Worm (Caenorhabditis elegans): Measurements from ENCODE around the gene R02F11.2.

The R02F11.2 gene

DNA sequence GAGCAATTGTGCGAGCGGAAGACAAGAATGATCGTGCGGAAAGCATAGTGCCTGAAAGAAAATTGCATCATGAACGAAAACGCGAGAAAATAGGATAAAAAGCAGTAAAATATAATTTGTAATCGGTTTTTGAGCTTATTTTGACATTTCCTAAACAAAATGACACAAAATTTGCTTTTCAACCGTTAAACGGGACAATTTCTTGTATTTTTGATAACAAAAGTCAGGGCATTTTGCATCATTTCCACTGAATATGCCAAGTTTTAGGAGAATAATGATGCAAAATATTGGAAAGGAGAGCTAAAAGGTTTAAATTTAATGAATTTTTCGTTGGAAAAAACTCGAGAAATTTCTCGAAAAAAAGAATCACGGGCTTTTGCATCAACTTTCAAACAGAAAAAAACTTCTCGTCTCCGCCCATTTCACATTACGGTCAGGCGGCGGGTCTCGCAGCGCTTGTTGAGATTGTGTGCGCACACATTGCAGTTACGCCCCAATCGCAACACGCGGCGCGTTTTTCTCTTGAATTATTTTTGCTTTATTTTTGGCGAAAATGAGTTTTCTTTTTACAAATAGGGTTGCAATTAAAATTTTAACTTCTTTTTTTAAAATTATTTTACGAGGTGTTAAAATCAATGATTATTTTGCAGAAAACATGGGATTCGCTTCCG is 32.4 kb downstream of the R02F11.2 start, which contains the start of the genes hsp-6 and C37H5.5 (continued):
- TF ChIP-seq aly-2 (tag; optimal IDR thresholded peaks at IDR 0.05) (no peak), lin-13 (GFP tag; optimal IDR thresholded peaks at IDR 0.05) (peak; percentile 86), mxl-3 (GFP tag; optimal IDR thresholded peaks at IDR 0.05) (peak; percentile 24), mes-2 (tag; optimal IDR thresholded peaks at IDR 0.05; ENCODE audit: poor library complexity, severe bottlenecking) (peak; percentile 92), fkh-10 (GFP tag; optimal IDR thresholded peaks at IDR 0.05) (peak; percentile 73), egl-43 (GFP tag; IDR thresholded peaks at IDR 0.05) (no peak), fos-1 (tag; optimal IDR thresholded peaks at IDR 0.05) (no peak), Y105C5A.15 (GFP tag; IDR thresholded peaks at IDR 0.05) (0 out of 2 replicates have a peak, but pooled peaks have one; percentile 64), ztf-7 (tag; optimal IDR thresholded peaks at IDR 0.05) (peak; percentile 27), pha-4 (GFP tag; IDR thresholded peaks at IDR 0.05) (peak; percentile 70), pha-4 (tag; optimal IDR thresholded peaks at IDR 0.05) (no peak), nhr-102 (tag; optimal IDR thresholded peaks at IDR 0.05) (peak; percentile 59), skn-1 (tag; optimal IDR thresholded peaks at IDR 0.05) (no peak), lin-38 (GFP tag; IDR thresholded peaks at IDR 0.05) (peak; percentile 79), jun-1 (tag; optimal IDR thresholded peaks at IDR 0.05) (no peak), F44E2.7 (GFP tag; IDR thresholded peaks at IDR 0.05) (no peak), duxl-1 (tag; optimal IDR thresholded peaks at IDR 0.05; ENCODE audit: poor library complexity) (peak; percentile 40), nhr-76 (tag; optimal IDR thresholded peaks at IDR 0.05) (no peak), Y5F2A.4 (GFP tag; optimal IDR thresholded peaks at IDR 0.05) (no peak), set-16 (GFP tag; IDR thresholded peaks at IDR 0.05) (no peak), tag-97 (GFP tag; IDR thresholded peaks at IDR 0.05) (no peak), ZK546.5 (tag; optimal IDR thresholded peaks at IDR 0.05) (no peak), lin-29 (GFP tag; IDR thresholded peaks at IDR 0.05) (no peak), F10B5.3 (tag; optimal IDR thresholded peaks at IDR 0.05) (no peak), dpl-1 (GFP tag; optimal IDR thresholded peaks at IDR 0.05) (peak; percentile 69), spr-1 (tag; optimal IDR thresholded peaks at IDR 0.05) (peak; percentile 70), lin-39 (tag; optimal IDR thresholded peaks at IDR 0.05) (no peak), madf-9 (GFP tag; conservative IDR thresholded peaks at IDR 0.05) (0 out of 2 replicates have a peak, but pooled peaks have one; percentile 25), daf-8 (GFP tag; IDR thresholded peaks at IDR 0.05) (no peak), sdz-12 (GFP tag; optimal IDR thresholded peaks at IDR 0.05) (no peak), ama-1 (optimal IDR thresholded peaks at IDR 0.05) (peak; percentile 26), unc-39 (tag; optimal IDR thresholded peaks at IDR 0.05) (no peak), hif-1 (tag; optimal IDR thresholded peaks at IDR 0.05) (peak in 1 of 2 experiments; percentile 76), mdl-1 (tag; optimal IDR thresholded peaks at IDR 0.05) (peak in 1 of 2 experiments; percentile 78), zag-1 (tag; optimal IDR thresholded peaks at IDR 0.05) (no peak), lim-7 (GFP tag; IDR thresholded peaks at IDR 0.05) (no peak), ZK337.2 (GFP tag; IDR thresholded peaks at IDR 0.05) (0 out of 2 replicates have a peak, but pooled peaks have one; percentile 18), lin-15B (tag; optimal IDR thresholded peaks at IDR 0.05) (no peak), nhr-41 (GFP tag; IDR thresholded peaks at IDR 0.05) (no peak), tra-1 (GFP tag; IDR thresholded peaks at IDR 0.05) (no peak), nhr-48 (tag; optimal IDR thresholded peaks at IDR 0.05) (peak; percentile 50), nhr-42 (GFP tag; IDR thresholded peaks at IDR 0.05) (peak; percentile 64; the same call in 1 of the 2 replicates), nhr-25 (tag; optimal IDR thresholded peaks at IDR 0.05; ENCODE audit: borderline replicate concordance, insufficient read depth) (no peak), ceh-82 (tag; optimal IDR thresholded peaks at IDR 0.05) (no peak), spr-3 (GFP tag; optimal IDR thresholded peaks at IDR 0.05) (peak; percentile 7), egl-27 (tag; optimal IDR thresholded peaks at IDR 0.05) (no peak), mep-1 (tag; optimal IDR thresholded peaks at IDR 0.05) (peak; percentile 92), arid-1 (GFP tag; conservative IDR thresholded peaks at IDR 0.05) (peak; percentile 59; the same call in 1 of the 2 replicates), php-3 (GFP tag; IDR thresholded peaks at IDR 0.05) (0 out of 2 replicates have a peak, but pooled peaks have one; percentile 29), aha-1 (tag) (no peak)

Measured in whole organism, L4 larva.